Worm (Caenorhabditis elegans) whole organism, L2 larva: ENCODE measurements around the gene F17C11.13.

ENCODE experiments used
- F13H6.1 ChIP-seq: sonication (generic microtip); optimal IDR thresholded peaks from 2 replicates; lab custom pipeline; 2016; ENCODE audit warnings: missing genetic modification characterization, missing compliant biosample characterization
- ama-1 ChIP-seq: fragments of 150-350 bp; optimal IDR thresholded peaks from 2 replicates; lab custom pipeline; 2018; ENCODE audit warnings: inconsistent platforms
- egl-27 ChIP-seq: sonication (generic microtip); optimal IDR thresholded peaks from 3 replicates; lab custom pipeline; 2017; ENCODE audit warnings: missing biosample characterization, missing genetic modification reagents, missing genetic modification characterization
- elt-3 ChIP-seq: sonication (generic microtip); optimal IDR thresholded peaks from 2 replicates; lab custom pipeline; 2017; ENCODE audit warnings: missing biosample characterization, missing genetic modification characterization
- fos-1 ChIP-seq: fragments of 150-350 bp; optimal IDR thresholded peaks from 2 replicates; lab custom pipeline; 2014; ENCODE audit warnings: missing biosample characterization, missing genetic modification characterization
- lin-13 ChIP-seq: fragments of 150-350 bp; optimal IDR thresholded peaks from 2 replicates; lab custom pipeline; 2014; ENCODE audit warnings: missing biosample characterization, missing genetic modification reagents, missing genetic modification characterization
- lin-39 ChIP-seq: fragments of 150-350 bp; optimal IDR thresholded peaks from 2 replicates; lab custom pipeline; 2014; ENCODE audit warnings: missing biosample characterization, missing genetic modification reagents, missing genetic modification characterization
- nhr-11 ChIP-seq: fragments of 150-350 bp; optimal IDR thresholded peaks from 2 replicates; lab custom pipeline; 2014; ENCODE audit warnings: missing biosample characterization, missing genetic modification characterization
- snpc-4 ChIP-seq: fragments of 150-350 bp; optimal IDR thresholded peaks from 2 replicates; lab custom pipeline; 2014; ENCODE audit warnings: missing biosample characterization, missing genetic modification characterization
- unc-39 ChIP-seq: fragments of 150-350 bp; optimal IDR thresholded peaks from 2 replicates; lab custom pipeline; 2014; ENCODE audit warnings: missing biosample characterization, missing genetic modification characterization
- unc-55 ChIP-seq: fragments of 150-350 bp; sonication (generic microtip); optimal IDR thresholded peaks from 3 replicates; lab custom pipeline; 2014; ENCODE audit warnings: missing biosample characterization, missing genetic modification reagents, missing genetic modification characterization
- unc-62 ChIP-seq: fragments of 150-350 bp; optimal IDR thresholded peaks from 2 replicates; lab custom pipeline; 2014; ENCODE audit warnings: missing biosample characterization, missing genetic modification reagents, missing genetic modification characterization
- ztf-4 ChIP-seq: fragments of 150-350 bp; optimal IDR thresholded peaks from 2 replicates; lab custom pipeline; 2014; ENCODE audit warnings: missing biosample characterization, missing genetic modification characterization

DNA sequence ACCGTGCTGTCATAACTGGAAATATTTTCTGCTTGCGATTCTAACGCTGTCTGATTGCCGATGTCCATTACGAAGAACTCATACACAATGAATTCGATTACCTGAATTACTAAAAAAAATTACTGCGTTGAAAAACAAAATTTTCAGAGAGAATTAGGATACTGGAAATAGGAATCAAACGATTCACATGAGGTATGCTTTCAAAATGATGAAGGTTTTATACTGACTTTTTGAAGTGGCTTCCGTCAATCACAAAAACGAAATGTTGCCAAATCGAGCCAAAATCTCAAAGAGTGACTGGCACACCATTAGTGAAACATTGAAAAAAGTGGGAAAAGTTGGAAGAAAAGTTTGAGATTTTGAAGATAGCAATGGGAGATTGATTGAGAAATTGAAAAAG lies 46.7 kb upstream of the F17C11.13 start, which contains the start of gene zzz-1:
- TF ChIP-seq unc-62 (GFP tag; lab: Kevin White, UChicago) = no peak
- TF ChIP-seq ama-1 (lab: Kevin White, UChicago) = no peak
- no peak for TF ChIP-seq nhr-11
- TF ChIP-seq unc-39 (tag; lab: Kevin White, UChicago) = no peak
- no peak for TF ChIP-seq lin-13 (GFP tag; lab: Kevin White, UChicago)
- TF ChIP-seq lin-39 (tag; lab: Kevin White, UChicago) = no peak
- TF ChIP-seq F13H6.1 (tag; lab: Kevin White, UChicago) = no peak
- TF ChIP-seq fos-1 (tag; lab: Kevin White, UChicago) = no peak
- no peak for TF ChIP-seq egl-27 (tag; lab: Kevin White, UChicago)
- TF ChIP-seq elt-3 = no peak
- no peak for TF ChIP-seq ztf-4 (tag; lab: Kevin White, UChicago)
- no peak for TF ChIP-seq snpc-4
- no peak for TF ChIP-seq unc-55
